Worm (Caenorhabditis elegans): ENCODE measurements around the gene Y53F4B.26.

DNA sequence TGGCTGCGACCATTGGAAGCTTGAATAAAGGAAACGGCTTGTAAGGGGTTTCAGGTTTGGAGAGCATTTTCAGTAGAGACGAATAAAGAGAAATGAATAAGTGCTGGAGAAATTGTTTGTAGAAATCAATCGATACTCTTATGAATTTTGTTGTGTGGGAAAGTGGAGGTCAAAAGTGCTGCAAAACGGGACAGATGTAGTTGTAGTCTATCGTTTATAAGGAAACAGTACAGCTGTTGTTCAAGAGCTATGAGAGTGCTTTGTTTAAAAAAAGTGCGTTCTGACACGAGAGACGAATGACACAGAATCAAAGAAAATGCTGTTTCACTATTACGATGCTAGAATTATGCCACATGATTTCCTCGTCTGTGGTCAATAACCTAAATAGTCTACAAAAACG, 10.3 kb downstream of the Y53F4B.26 start, which contains the start of gene Y53F4B.62:
- TF ChIP-seq cog-1 (tag; optimal IDR thresholded peaks at IDR 0.05) (no peak), ztf-23 (GFP tag; IDR thresholded peaks at IDR 0.05) (no peak), T22C8.4 (GFP tag; IDR thresholded peaks at IDR 0.05) (no peak), flt-1 (GFP tag; IDR thresholded peaks at IDR 0.05) (no peak), klf-2 (GFP tag; conservative IDR thresholded peaks at IDR 0.05) (no peak), ref-1 (GFP tag; conservative IDR thresholded peaks at IDR 0.05) (no peak)

Data from whole organism, midembryonic.